Worm (Caenorhabditis elegans) whole organism, L4 larva: ENCODE measurements around the gene K01D12.5.

Source experiments
- F37D6.2 ChIP-seq: sonication (generic microtip); optimal IDR thresholded peaks from 2 replicates; lab custom pipeline; 2016; ENCODE audit warnings: mild to moderate bottlenecking, missing genetic modification characterization, missing compliant biosample characterization
- F44E2.7 ChIP-seq: fragments of 200-800 bp; sonication (Bioruptor generic); IDR thresholded peaks from 2 replicates; pipeline ENCODE4 v2.1.2; 2022; ENCODE audit warnings: missing genetic modification characterization, missing compliant biosample characterization
- Y105C5A.15 ChIP-seq: fragments of 200-800 bp; sonication (Bioruptor generic); IDR thresholded peaks from 2 replicates; pipeline ENCODE4 v1.3.6; 2022; ENCODE audit warnings: missing genetic modification characterization, missing compliant biosample characterization
- Y48G9A.11 ChIP-seq: fragments of 200-800 bp; sonication (Bioruptor generic); IDR thresholded peaks from 2 replicates; pipeline ENCODE4 v1.3.6; 2022; ENCODE audit warnings: missing genetic modification reagents, missing genetic modification characterization, missing compliant biosample characterization
- Y5F2A.4 ChIP-seq: fragments of 200-800 bp; sonication (Bioruptor generic); optimal IDR thresholded peaks from 2 replicates; lab custom pipeline; 2018; ENCODE audit warnings: mild to moderate bottlenecking, missing genetic modification characterization, missing compliant biosample characterization
- ZK546.5 ChIP-seq, 2 experiments: sonication (generic microtip); optimal IDR thresholded peaks; 2 replicates each; lab custom pipeline; 2017; ENCODE audit warnings: missing biosample characterization in 2 of 2, missing genetic modification characterization in 2 of 2
- aha-1 ChIP-seq: fragments of 150-350 bp; peaks from one replicate; lab custom pipeline; 2014; ENCODE audit warnings: missing biosample characterization, missing genetic modification characterization
- aly-2 ChIP-seq: sonication (generic microtip); optimal IDR thresholded peaks from 2 replicates; lab custom pipeline; 2018; ENCODE audit warnings: missing biosample characterization, missing genetic modification characterization
- ama-1 ChIP-seq: fragments of 150-350 bp; optimal IDR thresholded peaks from 2 replicates; lab custom pipeline; 2014; ENCODE audit warnings: inconsistent platforms, mixed read lengths
- ceh-44 ChIP-seq: fragments of 200-800 bp; sonication (Bioruptor generic); IDR thresholded peaks from 2 replicates; pipeline ENCODE4 v1.3.6; 2022; ENCODE audit warnings: missing genetic modification reagents, missing genetic modification characterization, missing compliant biosample characterization
- ceh-62 ChIP-seq: sonication (generic microtip); optimal IDR thresholded peaks from 2 replicates; lab custom pipeline; 2017; ENCODE audit warnings: missing biosample characterization, missing genetic modification characterization
- ceh-82 ChIP-seq: sonication (generic microtip); optimal IDR thresholded peaks from 2 replicates; lab custom pipeline; 2017; ENCODE audit warnings: missing biosample characterization, missing genetic modification characterization
- ces-1 ChIP-seq: fragments of 150-350 bp; sonication (generic microtip); optimal IDR thresholded peaks from 4 replicates; lab custom pipeline; 2014; ENCODE audit warnings: missing biosample characterization, missing genetic modification reagents, missing genetic modification characterization
- daf-16 ChIP-seq, 3 experiments: sonication (generic microtip); optimal IDR thresholded peaks; 2 replicates each; lab custom pipeline; 2016 to 2017; ENCODE audit warnings: missing genetic modification characterization in 3 of 3, missing genetic modification reagents in 3 of 3, mild to moderate bottlenecking in 2 of 3, missing compliant biosample characterization in 2 of 3, missing biosample characterization in 1 of 3, moderate library complexity in 1 of 3
- egl-27 ChIP-seq: sonication (generic microtip); optimal IDR thresholded peaks from 3 replicates; lab custom pipeline; 2017; ENCODE audit warnings: missing biosample characterization, missing genetic modification reagents, missing genetic modification characterization
- hlh-11 ChIP-seq: fragments of 200-800 bp; sonication (Bioruptor generic); optimal IDR thresholded peaks from 2 replicates; lab custom pipeline; 2018; ENCODE audit warnings: mild to moderate bottlenecking, missing genetic modification characterization, missing compliant biosample characterization
- hmg-1.1 ChIP-seq: fragments of 200-800 bp; sonication (Bioruptor generic); IDR thresholded peaks from 2 replicates; pipeline ENCODE4 v1.3.6; 2022; ENCODE audit warnings: missing genetic modification reagents, missing genetic modification characterization, missing compliant biosample characterization
- lin-13 ChIP-seq: fragments of 150-350 bp; optimal IDR thresholded peaks from 2 replicates; lab custom pipeline; 2014; ENCODE audit warnings: missing biosample characterization, missing genetic modification reagents, missing genetic modification characterization
- lin-38 ChIP-seq: fragments of 200-800 bp; sonication (Bioruptor generic); IDR thresholded peaks from 2 replicates; pipeline ENCODE4 v1.3.6; 2022; ENCODE audit warnings: missing genetic modification reagents, missing genetic modification characterization, missing compliant biosample characterization
- lin-39 ChIP-seq: fragments of 150-350 bp; optimal IDR thresholded peaks from 2 replicates; lab custom pipeline; 2014; ENCODE audit warnings: missing biosample characterization, missing genetic modification reagents, missing genetic modification characterization
- lir-3 ChIP-seq: sonication (generic microtip); optimal IDR thresholded peaks from 2 replicates; lab custom pipeline; 2016; ENCODE audit warnings: mild to moderate bottlenecking, missing genetic modification characterization, missing compliant biosample characterization
- mep-1 ChIP-seq: fragments of 150-350 bp; sonication (generic microtip); optimal IDR thresholded peaks from 3 replicates; lab custom pipeline; 2014; ENCODE audit warnings: missing biosample characterization, missing genetic modification characterization
- mxl-3 ChIP-seq: fragments of 200-800 bp; sonication (Bioruptor generic); optimal IDR thresholded peaks from 2 replicates; lab custom pipeline; 2018; ENCODE audit warnings: mild to moderate bottlenecking, missing genetic modification characterization, missing compliant biosample characterization
- nhr-237 ChIP-seq: sonication (generic microtip); optimal IDR thresholded peaks from 2 replicates; lab custom pipeline; 2017; ENCODE audit warnings: missing biosample characterization, missing genetic modification characterization
- nhr-28 ChIP-seq: fragments of 150-350 bp; optimal IDR thresholded peaks from 2 replicates; lab custom pipeline; 2014; ENCODE audit warnings: missing biosample characterization, missing genetic modification characterization
- nhr-41 ChIP-seq: fragments of 200-800 bp; sonication (Bioruptor generic); IDR thresholded peaks from 2 replicates; pipeline ENCODE4 v1.3.6; 2022; ENCODE audit warnings: missing genetic modification reagents, missing genetic modification characterization, missing compliant biosample characterization
- nhr-42 ChIP-seq: fragments of 200-800 bp; sonication (Bioruptor generic); IDR thresholded peaks from 2 replicates; pipeline ENCODE4 v1.3.6; 2022; ENCODE audit warnings: missing genetic modification characterization, missing compliant biosample characterization
- nhr-48 ChIP-seq: sonication (generic microtip); optimal IDR thresholded peaks from 2 replicates; lab custom pipeline; 2016; ENCODE audit warnings: mild to moderate bottlenecking, missing genetic modification characterization, missing compliant biosample characterization
- nhr-76 ChIP-seq: fragments of 150-350 bp; optimal IDR thresholded peaks from 2 replicates; lab custom pipeline; 2014; ENCODE audit warnings: missing biosample characterization, missing genetic modification characterization
- pqm-1 ChIP-seq: sonication (generic microtip); optimal IDR thresholded peaks from 2 replicates; lab custom pipeline; 2017; ENCODE audit warnings: missing biosample characterization, missing genetic modification characterization
- saeg-2 ChIP-seq: fragments of 200-800 bp; sonication (Bioruptor generic); IDR thresholded peaks from 2 replicates; pipeline ENCODE4 v1.3.6; 2022; ENCODE audit warnings: missing genetic modification reagents, missing genetic modification characterization, missing compliant biosample characterization
- set-16 ChIP-seq: fragments of 200-800 bp; sonication (Bioruptor generic); IDR thresholded peaks from 2 replicates; pipeline ENCODE4 v1.3.6; 2022; ENCODE audit warnings: missing genetic modification reagents, missing genetic modification characterization, missing compliant biosample characterization
- skn-1 ChIP-seq: fragments of 150-350 bp; optimal IDR thresholded peaks from 2 replicates; lab custom pipeline; 2014; ENCODE audit warnings: missing biosample characterization, missing genetic modification characterization
- spr-3 ChIP-seq: fragments of 200-800 bp; sonication (Bioruptor generic); optimal IDR thresholded peaks from 2 replicates; lab custom pipeline; 2018; ENCODE audit warnings: mild to moderate bottlenecking, missing genetic modification characterization, missing compliant biosample characterization
- tra-1 ChIP-seq: fragments of 200-800 bp; sonication (Bioruptor generic); IDR thresholded peaks from 2 replicates; pipeline ENCODE4 v1.3.6; 2022; ENCODE audit warnings: missing genetic modification reagents, missing genetic modification characterization, missing compliant biosample characterization
- unc-130 ChIP-seq: sonication (generic microtip); optimal IDR thresholded peaks from 2 replicates; lab custom pipeline; 2016; ENCODE audit warnings: missing genetic modification reagents, missing genetic modification characterization, missing compliant biosample characterization
- unc-39 ChIP-seq: sonication (generic microtip); optimal IDR thresholded peaks from 2 replicates; lab custom pipeline; 2017; ENCODE audit warnings: missing biosample characterization, missing genetic modification characterization
- unc-62 ChIP-seq, 3 experiments: fragments of 150-350 bp in 1 of 3; sonication (generic microtip); optimal IDR thresholded peaks in 2 of 3; peaks in 1 of 3; 1 replicate in 1 of 3; 2 replicates in 2 of 3; lab custom pipeline; 2014 to 2017; ENCODE audit warnings: missing biosample characterization in 3 of 3, missing genetic modification characterization in 3 of 3, missing genetic modification reagents in 3 of 3, missing genotype in 1 of 3
- vab-7 ChIP-seq: fragments of 200-800 bp; sonication (Bioruptor generic); IDR thresholded peaks from 2 replicates; pipeline ENCODE4 v1.3.6; 2022; ENCODE audit warnings: missing genetic modification reagents, missing genetic modification characterization, missing compliant biosample characterization
- zfp-2 ChIP-seq: sonication (generic microtip); optimal IDR thresholded peaks from 2 replicates; lab custom pipeline; 2016; ENCODE audit warnings: mild to moderate bottlenecking, missing genetic modification characterization, missing compliant biosample characterization
- ztf-7 ChIP-seq: fragments of 150-350 bp; optimal IDR thresholded peaks from 2 replicates; lab custom pipeline; 2014; ENCODE audit warnings: missing biosample characterization, missing genetic modification characterization

The K01D12.5 gene

ce11 chrV:12397545-12397944 lies at the start of gene K01D12.5:
K01D12.5 (plus strand) TSS chrV:12397845.
- TF ChIP-seq lin-39 (tag; lab: Kevin White, UChicago) (no peak), set-16 (no peak), F44E2.7 (GFP tag; lab: Robert Waterston, UW) (no peak), nhr-28 (tag; lab: Kevin White, UChicago) (no peak), unc-39 (tag; lab: Kevin White, UChicago) (no peak), spr-3 (GFP tag; lab: Kevin White, UChicago) (no peak), vab-7 (GFP tag; lab: Robert Waterston, UW) (no peak), lin-13 (GFP tag; lab: Kevin White, UChicago) (no peak), ama-1 (lab: Kevin White, UChicago) (no peak), lin-38 (GFP tag; lab: Robert Waterston, UW) (no peak), zfp-2 (no peak), skn-1 (tag; lab: Kevin White, UChicago) (no peak), egl-27 (no peak), tra-1 (GFP tag; lab: Robert Waterston, UW) (no peak), ceh-62 (tag; lab: Kevin White, UChicago) (no peak), Y5F2A.4 (GFP tag; lab: Kevin White, UChicago) (no peak), ceh-82 (tag; lab: Kevin White, UChicago) (no peak), F37D6.2 (no peak), ceh-44 (no peak), Y105C5A.15 (GFP tag; lab: Robert Waterston, UW) (no peak)

DNA sequence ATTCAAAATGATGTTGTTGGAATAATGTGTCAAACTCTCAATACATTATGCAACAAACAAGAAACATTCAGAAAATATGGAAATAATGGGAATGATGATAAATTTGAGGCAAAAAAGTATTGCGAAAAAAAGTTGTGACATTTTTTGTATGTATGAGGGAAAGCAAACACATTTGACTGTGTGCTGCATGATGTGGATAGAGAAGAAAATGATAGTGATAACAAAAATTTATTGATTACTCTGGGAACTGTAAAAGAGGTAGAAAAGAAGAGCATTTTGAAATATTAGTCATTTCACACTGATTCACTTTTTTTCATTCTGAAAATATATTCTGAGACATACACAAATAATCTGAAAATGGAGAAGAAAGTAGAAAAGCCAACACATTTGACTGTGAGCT lies 49.8 kb upstream of the K01D12.5 start:
- TF ChIP-seq Y48G9A.11 (GFP tag; lab: Robert Waterston, UW): no peak
- no peak for TF ChIP-seq ama-1 (lab: Kevin White, UChicago)
- TF ChIP-seq ztf-7 (tag; lab: Kevin White, UChicago): no peak
- TF ChIP-seq nhr-28 (tag; lab: Kevin White, UChicago): peak; percentile 26
- TF ChIP-seq daf-16 (GFP tag; optimal IDR thresholded peaks at IDR 0.05; lab: Kevin White, UChicago): no peak
- peak; percentile 17 for TF ChIP-seq daf-16 (tag; optimal IDR thresholded peaks at IDR 0.05; lab: Kevin White, UChicago)
- no peak for TF ChIP-seq ZK546.5 (tag; optimal IDR thresholded peaks at IDR 0.05; lab: Kevin White, UChicago)
- TF ChIP-seq mxl-3 (GFP tag; lab: Kevin White, UChicago): no peak
- no peak for TF ChIP-seq nhr-48 (tag; lab: Kevin White, UChicago)
- no peak for TF ChIP-seq vab-7 (GFP tag; lab: Robert Waterston, UW)
- no peak for TF ChIP-seq aly-2
- no peak for TF ChIP-seq lir-3 (tag; lab: Kevin White, UChicago)
- TF ChIP-seq nhr-42 (GFP tag; lab: Robert Waterston, UW): no peak
- TF ChIP-seq unc-130 (GFP tag; lab: Kevin White, UChicago): no peak
- no peak for TF ChIP-seq aha-1
- TF ChIP-seq nhr-76 (tag; lab: Kevin White, UChicago): no peak
- peak in 1 of 2 experiments; percentile 58 for TF ChIP-seq unc-62 (GFP tag; optimal IDR thresholded peaks at IDR 0.05 in 1 of 2; lab: Kevin White, UChicago)
- TF ChIP-seq unc-62 (tag; optimal IDR thresholded peaks at IDR 0.05; lab: Kevin White, UChicago): no peak
- TF ChIP-seq nhr-41: no peak
- peak; percentile 27 for TF ChIP-seq pqm-1 (tag; lab: Kevin White, UChicago)
- no peak for TF ChIP-seq saeg-2
- TF ChIP-seq nhr-237 (tag; lab: Kevin White, UChicago): no peak

ce11 chrV:12349365-12349764 lies 48.3 kb upstream of the K01D12.5 start:
- no peak for TF ChIP-seq mep-1 (tag; lab: Kevin White, UChicago)
- no peak for TF ChIP-seq saeg-2
- TF ChIP-seq hmg-1.1 (GFP tag; lab: Robert Waterston, UW): no peak
- TF ChIP-seq nhr-48 (tag; lab: Kevin White, UChicago): peak; percentile 42
- TF ChIP-seq ces-1 (GFP tag; lab: Kevin White, UChicago): no peak
- TF ChIP-seq aly-2: no peak
- peak; percentile 31 for TF ChIP-seq hlh-11
